Fruit fly (Drosophila melanogaster) whole organism, adult: ENCODE measurements at regions not wholly inside any gene's neighbourhood (a gene's known extent, or its start where the extent isn't known, plus 50 kb on each side); places are given as distances from the start of the nearest gene placed in this dataset.

Experiments used
- CG11617 ChIP-seq: fragments of 200-800 bp; sonication (Bioruptor generic); optimal IDR thresholded peaks from 2 replicates; lab custom pipeline; 2017; ENCODE audit warnings: mild to moderate bottlenecking, missing biosample characterization, missing genetic modification reagents, missing genetic modification characterization
- CG12768 ChIP-seq: fragments of 200-800 bp; sonication (Bioruptor generic); optimal IDR thresholded peaks from 2 replicates; lab custom pipeline; 2017; ENCODE audit warnings: missing biosample characterization, missing genetic modification characterization, mild to moderate bottlenecking, moderate library complexity, missing genetic modification reagents
- CG14711 ChIP-seq: fragments of 200-800 bp; sonication (Bioruptor generic); optimal IDR thresholded peaks from 2 replicates; lab custom pipeline; 2018; ENCODE audit warnings: missing biosample characterization, mild to moderate bottlenecking, missing genetic modification characterization, moderate library complexity
- CG1620 ChIP-seq: fragments of 200-800 bp; sonication (Bioruptor generic); optimal IDR thresholded peaks from 2 replicates; lab custom pipeline; 2016; ENCODE audit warnings: missing biosample characterization, missing genetic modification characterization
- CG33017 ChIP-seq: fragments of 200-800 bp; sonication (Bioruptor generic); optimal IDR thresholded peaks from 2 replicates; lab custom pipeline; 2018; ENCODE audit warnings: missing biosample characterization, mild to moderate bottlenecking, missing genetic modification characterization, moderate library complexity
- CG5204 ChIP-seq: fragments of 200-800 bp; sonication (Bioruptor generic); optimal IDR thresholded peaks from 2 replicates; lab custom pipeline; 2016; ENCODE audit warnings: missing biosample characterization, missing genetic modification characterization
- CG7045 ChIP-seq: fragments of 200-800 bp; sonication (Bioruptor generic); optimal IDR thresholded peaks from 2 replicates; lab custom pipeline; 2017; ENCODE audit warnings: missing biosample characterization, mild to moderate bottlenecking, missing genetic modification characterization
- CG7101 ChIP-seq: fragments of 200-800 bp; sonication (Bioruptor generic); optimal IDR thresholded peaks from 2 replicates; lab custom pipeline; 2018; ENCODE audit warnings: missing biosample characterization, mild to moderate bottlenecking, missing genetic modification characterization, moderate library complexity
- Clk ChIP-seq: fragments of 200-800 bp; sonication (Bioruptor generic); optimal IDR thresholded peaks from 2 replicates; lab custom pipeline; 2017; ENCODE audit warnings: missing biosample characterization, missing genetic modification characterization
- Crg-1 ChIP-seq: fragments of 200-800 bp; sonication (Bioruptor generic); optimal IDR thresholded peaks from 2 replicates; lab custom pipeline; 2016; ENCODE audit warnings: missing biosample characterization, missing genetic modification characterization
- Hr96 ChIP-seq: fragments of 200-800 bp; sonication (Bioruptor generic); optimal IDR thresholded peaks from 2 replicates; lab custom pipeline; 2016; ENCODE audit warnings: missing biosample characterization, missing genetic modification characterization
- Mnt ChIP-seq: fragments of 200-800 bp; sonication (Bioruptor generic); optimal IDR thresholded peaks from 2 replicates; lab custom pipeline; 2016; ENCODE audit warnings: missing biosample characterization, mild to moderate bottlenecking, missing genetic modification characterization
- bab1 ChIP-seq: fragments of 200-800 bp; sonication (Bioruptor generic); optimal IDR thresholded peaks from 3 replicates; lab custom pipeline; 2019; ENCODE audit warnings: missing biosample characterization, mild to moderate bottlenecking, missing genetic modification characterization, moderate library complexity
- cic ChIP-seq: fragments of 200-800 bp; sonication (Bioruptor generic); optimal IDR thresholded peaks from 2 replicates; lab custom pipeline; 2017; ENCODE audit warnings: missing biosample characterization, mild to moderate bottlenecking, missing genetic modification characterization, moderate library complexity
- cnc ChIP-seq, 2 experiments: fragments of >200 bp; optimal IDR thresholded peaks; 2 replicates each; lab custom pipeline; 2017
- kay ChIP-seq: fragments of 200-800 bp; sonication (Bioruptor generic); peaks from one replicate; lab custom pipeline; 2016; ENCODE audit warnings: missing biosample characterization, missing genetic modification characterization, borderline replicate concordance
- ovo ChIP-seq: fragments of 200-800 bp; sonication (Bioruptor generic); optimal IDR thresholded peaks from 2 replicates; lab custom pipeline; 2016; ENCODE audit warnings: missing biosample characterization, missing genetic modification characterization
- pad ChIP-seq: fragments of 200-800 bp; sonication (Bioruptor generic); optimal IDR thresholded peaks from 3 replicates; lab custom pipeline; 2017; ENCODE audit warnings: missing biosample characterization, missing genetic modification characterization, mild to moderate bottlenecking, moderate library complexity, missing genetic modification reagents
- tj ChIP-seq: fragments of 200-800 bp; sonication (Bioruptor generic); optimal IDR thresholded peaks from 3 replicates; lab custom pipeline; 2017; ENCODE audit warnings: missing biosample characterization, mild to moderate bottlenecking, missing genetic modification characterization, moderate library complexity
- toe ChIP-seq: fragments of 200-800 bp; sonication (Bioruptor generic); optimal IDR thresholded peaks from 2 replicates; lab custom pipeline; 2016; ENCODE audit warnings: missing biosample characterization, missing genetic modification characterization

DNA sequence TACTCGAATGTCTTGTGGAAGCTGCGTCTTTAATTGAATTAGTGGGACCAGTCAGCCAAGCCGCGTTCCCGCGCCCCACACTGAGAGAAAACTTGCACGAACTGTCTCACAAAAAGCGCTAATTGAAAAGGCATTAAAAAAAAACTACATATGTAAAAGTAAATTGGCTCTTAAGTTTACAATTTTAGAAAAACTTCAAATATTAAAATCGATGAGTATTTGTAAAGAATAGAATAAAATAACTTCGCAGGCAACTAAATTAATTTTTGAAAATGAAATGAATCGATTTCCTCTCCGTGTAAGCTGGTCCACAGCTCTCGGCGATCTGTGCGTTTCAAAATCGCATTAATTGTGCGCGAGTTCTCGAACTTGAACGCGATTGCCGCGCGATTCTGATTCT, 53.5 kb downstream of the CG12479 start:
- no peak for TF ChIP-seq CG14711 (tag; lab: Kevin White, UChicago)
- TF ChIP-seq toe (GFP tag; lab: Kevin White, UChicago), result no peak
- no peak for TF ChIP-seq CG11617 (GFP tag; lab: Kevin White, UChicago)
- no peak for TF ChIP-seq cic (GFP tag; lab: Kevin White, UChicago)
- TF ChIP-seq Hr96 (GFP tag; lab: Kevin White, UChicago), result no peak
- no peak for TF ChIP-seq CG5204 (GFP tag; lab: Kevin White, UChicago)
- no peak for TF ChIP-seq Crg-1 (GFP tag; lab: Kevin White, UChicago)
- no peak for TF ChIP-seq ovo (GFP tag; lab: Kevin White, UChicago)
- no peak for TF ChIP-seq bab1 (GFP tag; lab: Kevin White, UChicago)
- no peak for TF ChIP-seq CG7101 (tag; lab: Kevin White, UChicago)

- no peak for TF ChIP-seq CG7045 (GFP tag; lab: Kevin White, UChicago)
- TF ChIP-seq CG5204 (GFP tag; lab: Kevin White, UChicago), result no peak
- TF ChIP-seq CG14711 (tag; lab: Kevin White, UChicago), result no peak
- TF ChIP-seq Mnt (GFP tag; lab: Kevin White, UChicago), result no peak
- TF ChIP-seq CG7101 (tag; lab: Kevin White, UChicago), result no peak
- TF ChIP-seq CG11617 (GFP tag; lab: Kevin White, UChicago), result no peak
- TF ChIP-seq cnc (optimal IDR thresholded peaks at IDR 0.05; lab: Kevin White, UChicago), result no peak
- TF ChIP-seq toe (GFP tag; lab: Kevin White, UChicago), result no peak
- TF ChIP-seq bab1 (GFP tag; lab: Kevin White, UChicago), result no peak
- TF ChIP-seq pad, result no peak
- TF ChIP-seq Hr96 (GFP tag; lab: Kevin White, UChicago), result no peak
- no peak for TF ChIP-seq kay (GFP tag; lab: Kevin White, UChicago)
- no peak for TF ChIP-seq Crg-1 (GFP tag; lab: Kevin White, UChicago)
- no peak for TF ChIP-seq Clk (GFP tag; lab: Kevin White, UChicago)
- TF ChIP-seq CG1620 (GFP tag; lab: Kevin White, UChicago), result no peak
- TF ChIP-seq cic (GFP tag; lab: Kevin White, UChicago), result no peak
- TF ChIP-seq CG33017, result no peak
- TF ChIP-seq CG12768 (GFP tag; lab: Kevin White, UChicago), result no peak
Measured at dm6 chrX:14091529-14091928, 60.3 kb downstream of the CG12479 start.

DNA sequence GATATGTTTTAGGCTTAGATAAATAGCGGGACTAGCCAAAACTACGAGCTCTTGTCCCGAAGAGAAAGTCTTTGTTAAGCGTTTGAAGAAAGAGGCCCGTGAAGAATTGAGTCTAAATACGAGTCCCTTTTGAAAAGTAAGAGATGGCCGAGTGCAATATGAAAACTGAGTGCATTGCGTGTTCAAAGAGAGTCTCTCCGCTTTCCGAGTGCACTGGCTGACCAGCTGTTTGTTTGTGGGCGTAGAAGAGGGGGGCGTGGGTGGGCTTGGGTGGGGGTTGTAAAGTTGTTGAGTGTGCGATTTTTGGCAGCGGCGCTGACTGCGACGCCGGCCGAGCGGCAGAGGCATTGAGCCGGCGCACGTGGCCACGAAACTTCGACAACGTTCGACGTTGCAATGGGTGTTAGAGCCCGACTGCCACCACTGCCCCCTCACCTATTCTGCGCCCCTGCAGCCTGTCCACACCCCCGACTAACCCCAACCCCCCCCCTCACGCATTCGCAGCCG, 68.1 kb downstream of the CG12479 start:
- TF ChIP-seq tj (GFP tag; lab: Kevin White, UChicago) (peak; percentile 77), CG33017 (no peak)

dm6 chrX:14082744-14083143, 69.1 kb downstream of the CG12479 start:
- TF ChIP-seq CG12768 (GFP tag; lab: Kevin White, UChicago) (no peak), bab1 (GFP tag; lab: Kevin White, UChicago) (no peak), Hr96 (GFP tag; lab: Kevin White, UChicago) (no peak), Crg-1 (GFP tag; lab: Kevin White, UChicago) (no peak), CG1620 (GFP tag; lab: Kevin White, UChicago) (no peak), cic (GFP tag; lab: Kevin White, UChicago) (no peak), ovo (GFP tag; lab: Kevin White, UChicago) (no peak), CG11617 (GFP tag; lab: Kevin White, UChicago) (no peak), CG14711 (tag; lab: Kevin White, UChicago) (no peak), Clk (GFP tag; lab: Kevin White, UChicago) (no peak), tj (GFP tag; lab: Kevin White, UChicago) (no peak), pad (no peak), Mnt (GFP tag; lab: Kevin White, UChicago) (no peak), CG33017 (no peak), CG7101 (tag; lab: Kevin White, UChicago) (no peak), kay (GFP tag; lab: Kevin White, UChicago) (no peak), toe (GFP tag; lab: Kevin White, UChicago) (no peak), CG7045 (GFP tag; lab: Kevin White, UChicago) (no peak)

dm6 chrX:14074152-14074551, 74.1 kb downstream of the Ste12DOR start:
- TF ChIP-seq Hr96 (GFP tag; lab: Kevin White, UChicago) (no peak), pad (no peak), Crg-1 (GFP tag; lab: Kevin White, UChicago) (no peak), CG33017 (no peak), CG7045 (GFP tag; lab: Kevin White, UChicago) (no peak), cnc (optimal IDR thresholded peaks at IDR 0.05; lab: Kevin White, UChicago) (no peak), bab1 (GFP tag; lab: Kevin White, UChicago) (no peak), CG1620 (GFP tag; lab: Kevin White, UChicago) (no peak), CG14711 (tag; lab: Kevin White, UChicago) (no peak), cic (GFP tag; lab: Kevin White, UChicago) (no peak), tj (GFP tag; lab: Kevin White, UChicago) (no peak), CG5204 (GFP tag; lab: Kevin White, UChicago) (no peak), CG12768 (GFP tag; lab: Kevin White, UChicago) (no peak), toe (GFP tag; lab: Kevin White, UChicago) (no peak), ovo (GFP tag; lab: Kevin White, UChicago) (no peak), kay (GFP tag; lab: Kevin White, UChicago) (no peak), CG11617 (GFP tag; lab: Kevin White, UChicago) (no peak), Mnt (GFP tag; lab: Kevin White, UChicago) (no peak), CG7101 (tag; lab: Kevin White, UChicago) (no peak)

- TF ChIP-seq CG7101 (tag; lab: Kevin White, UChicago) (no peak), Mnt (GFP tag; lab: Kevin White, UChicago) (no peak), CG7045 (GFP tag; lab: Kevin White, UChicago) (no peak), cic (GFP tag; lab: Kevin White, UChicago) (no peak), ovo (GFP tag; lab: Kevin White, UChicago) (no peak), Crg-1 (GFP tag; lab: Kevin White, UChicago) (no peak), CG11617 (GFP tag; lab: Kevin White, UChicago) (no peak), tj (GFP tag; lab: Kevin White, UChicago) (no peak), CG12768 (GFP tag; lab: Kevin White, UChicago) (no peak), CG33017 (no peak), kay (GFP tag; lab: Kevin White, UChicago) (no peak), CG14711 (tag; lab: Kevin White, UChicago) (no peak), bab1 (GFP tag; lab: Kevin White, UChicago) (no peak), CG5204 (GFP tag; lab: Kevin White, UChicago) (no peak), pad (no peak), Clk (GFP tag; lab: Kevin White, UChicago) (no peak), CG1620 (GFP tag; lab: Kevin White, UChicago) (no peak), Hr96 (GFP tag; lab: Kevin White, UChicago) (no peak)
Measured at dm6 chrX:14073524-14073923, 73.5 kb downstream of the Ste12DOR start.
